Fruit fly (Drosophila melanogaster): ENCODE data around the gene cana.

cana gene

DNA sequence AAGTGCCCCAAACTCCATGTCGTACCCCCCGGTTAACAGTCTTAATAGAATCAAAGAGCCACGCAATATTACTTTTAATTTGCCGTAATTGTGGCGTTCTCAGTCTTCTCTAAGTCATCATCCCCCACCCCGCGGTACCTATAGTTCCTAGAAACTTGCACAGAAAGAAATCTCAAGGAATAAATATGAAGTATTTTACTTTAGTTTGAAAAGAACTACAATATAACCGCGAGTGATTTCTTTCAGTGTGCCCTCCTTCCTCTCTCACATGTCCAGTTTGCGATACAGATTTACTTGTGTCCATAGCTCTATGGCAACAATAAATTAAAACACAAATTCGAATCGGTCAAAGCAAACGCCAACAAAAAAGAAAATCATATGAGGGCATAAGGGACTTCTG, 43.5 kb upstream of the cana start:
- TF ChIP-seq CG13204 (GFP tag; optimal IDR thresholded peaks at IDR 0.05) (no peak), CG14655 (GFP tag; optimal IDR thresholded peaks at IDR 0.05) (no peak), gl (tag; optimal IDR thresholded peaks at IDR 0.05) (no peak), rn (GFP tag; IDR thresholded peaks at IDR 0.05) (no peak), CG34367 (tag; optimal IDR thresholded peaks at IDR 0.05) (no peak), fd96Ca (GFP tag; IDR thresholded peaks at IDR 0.05) (no peak), CG10348 (GFP tag; IDR thresholded peaks at IDR 0.05) (no peak), CG12605 (GFP tag; IDR thresholded peaks at IDR 0.05) (no peak), CG4496 (GFP tag; IDR thresholded peaks at IDR 0.05) (no peak), EcR (GFP tag; optimal IDR thresholded peaks at IDR 0.05) (no peak), CG17806 (tag; optimal IDR thresholded peaks at IDR 0.05) (no peak), D1 (tag; optimal IDR thresholded peaks at IDR 0.05) (no peak), CG32121 (GFP tag; IDR thresholded peaks at IDR 0.05) (no peak), Ets98B (GFP tag; IDR thresholded peaks at IDR 0.05) (no peak), CG9948 (tag; optimal IDR thresholded peaks at IDR 0.05) (no peak), Pif1B (GFP tag; optimal IDR thresholded peaks at IDR 0.05) (no peak), CG8301 (tag; optimal IDR thresholded peaks at IDR 0.05) (no peak)

DNA sequence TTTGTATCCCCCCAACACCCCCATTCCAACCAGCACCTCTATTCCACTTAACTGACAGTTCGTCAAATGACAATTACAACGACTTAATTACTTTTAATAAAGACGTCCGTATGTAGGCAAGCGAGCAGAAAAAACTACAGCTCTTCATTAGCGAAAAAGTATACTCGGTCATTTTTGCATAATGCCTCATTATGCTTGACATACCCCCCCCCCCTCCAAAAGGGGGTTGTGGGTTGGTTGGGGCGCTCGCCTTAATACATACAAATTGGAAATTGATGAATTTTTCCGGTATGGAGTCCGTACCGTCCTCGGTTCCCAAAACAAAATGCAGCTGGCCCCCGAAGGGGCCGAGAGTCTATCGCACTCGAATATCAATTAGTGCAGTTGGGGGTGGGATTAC, 42.3 kb upstream of the cana start:
- TF ChIP-seq CG8159 (tag; optimal IDR thresholded peaks at IDR 0.05), result no peak
- no peak for TF ChIP-seq CG10348 (GFP tag; IDR thresholded peaks at IDR 0.05)
- no peak for TF ChIP-seq CG4496 (GFP tag; IDR thresholded peaks at IDR 0.05)
- no peak for TF ChIP-seq CG8301 (tag; optimal IDR thresholded peaks at IDR 0.05)
- no peak for TF ChIP-seq CG14655 (GFP tag; optimal IDR thresholded peaks at IDR 0.05)
- TF ChIP-seq gl (tag; optimal IDR thresholded peaks at IDR 0.05), result no peak
- TF ChIP-seq D1 (tag; optimal IDR thresholded peaks at IDR 0.05), result no peak
- no peak for TF ChIP-seq Snoo (tag; optimal IDR thresholded peaks at IDR 0.05)
- TF ChIP-seq CG32121 (GFP tag; IDR thresholded peaks at IDR 0.05), result no peak
- no peak for TF ChIP-seq Pif1B (GFP tag; optimal IDR thresholded peaks at IDR 0.05)
- TF ChIP-seq CG34367 (tag; optimal IDR thresholded peaks at IDR 0.05), result no peak
- no peak for TF ChIP-seq rn (GFP tag; IDR thresholded peaks at IDR 0.05)
- TF ChIP-seq Ets98B (GFP tag; IDR thresholded peaks at IDR 0.05), result no peak
- TF ChIP-seq CG17806 (tag; optimal IDR thresholded peaks at IDR 0.05), result no peak
- TF ChIP-seq fd96Ca (GFP tag; IDR thresholded peaks at IDR 0.05), result no peak
- no peak for TF ChIP-seq CG13204 (GFP tag; optimal IDR thresholded peaks at IDR 0.05)
- TF ChIP-seq Pif1A (GFP tag; optimal IDR thresholded peaks at IDR 0.05), result no peak

DNA sequence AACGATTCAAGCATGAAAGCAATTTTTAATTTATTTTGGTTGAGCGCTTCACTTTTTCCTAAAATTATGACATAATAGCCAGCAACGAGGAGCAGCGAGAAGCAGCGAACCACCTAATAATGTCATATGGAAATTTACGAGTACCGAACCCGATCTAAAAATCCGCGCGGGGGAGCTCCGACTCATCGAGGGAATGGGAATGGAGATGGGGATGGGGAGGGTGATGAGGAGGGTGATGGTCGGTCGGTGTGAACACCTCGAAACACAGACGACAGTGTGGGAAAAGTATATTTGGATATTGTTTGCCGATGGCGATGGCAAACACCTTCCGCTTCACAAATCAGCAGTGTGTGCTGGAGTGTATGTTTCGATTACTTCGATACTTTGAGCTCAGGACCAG, 41.5 kb upstream of the cana start:
- no peak for TF ChIP-seq fd96Ca (GFP tag; IDR thresholded peaks at IDR 0.05)

DNA sequence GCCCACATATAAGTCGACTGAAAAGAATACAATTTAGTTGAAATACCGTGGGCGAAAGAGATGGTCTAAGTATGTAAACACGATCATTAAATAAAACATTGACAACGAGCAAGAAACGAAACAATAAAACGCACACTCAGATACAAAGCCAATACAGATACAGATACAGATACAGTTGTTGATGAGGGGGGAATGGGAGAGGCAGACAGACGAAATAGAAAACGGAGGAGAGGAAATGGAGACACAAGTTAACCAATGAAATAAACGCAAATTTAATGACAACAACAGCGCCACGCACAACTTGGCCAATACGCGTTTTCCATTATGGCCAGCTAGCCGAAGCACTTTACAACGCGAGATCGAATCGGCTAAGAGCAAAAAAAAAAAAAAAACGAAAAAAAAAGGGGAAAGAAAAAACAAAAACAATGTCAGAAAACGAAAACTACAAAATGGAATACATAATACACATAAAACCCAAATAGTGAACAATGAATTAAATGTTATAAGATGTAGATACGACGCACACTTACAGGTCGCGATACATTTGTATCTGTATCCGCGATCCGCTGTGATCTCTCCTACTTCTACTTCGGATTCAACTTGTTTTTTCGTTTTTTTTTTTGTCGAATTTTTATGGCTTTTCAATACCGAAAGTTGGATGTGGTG, 40.5 kb upstream of the cana start:
- TF ChIP-seq CG34367 (tag; optimal IDR thresholded peaks at IDR 0.05), result peak; percentile 9
- TF ChIP-seq Ets98B (GFP tag; IDR thresholded peaks at IDR 0.05), result 0 out of 2 replicates have a peak, but pooled peaks have one; percentile 11
- no peak for TF ChIP-seq Pif1B (GFP tag; optimal IDR thresholded peaks at IDR 0.05)
- no peak for TF ChIP-seq fd96Ca (GFP tag; IDR thresholded peaks at IDR 0.05)
- no peak for TF ChIP-seq Pif1A (GFP tag; optimal IDR thresholded peaks at IDR 0.05)
- TF ChIP-seq CG32121 (GFP tag; IDR thresholded peaks at IDR 0.05), result no peak
- no peak for TF ChIP-seq D1 (tag; optimal IDR thresholded peaks at IDR 0.05)
- TF ChIP-seq EcR (GFP tag; optimal IDR thresholded peaks at IDR 0.05), result no peak
- TF ChIP-seq CG15710 (tag; optimal IDR thresholded peaks at IDR 0.05), result no peak

DNA sequence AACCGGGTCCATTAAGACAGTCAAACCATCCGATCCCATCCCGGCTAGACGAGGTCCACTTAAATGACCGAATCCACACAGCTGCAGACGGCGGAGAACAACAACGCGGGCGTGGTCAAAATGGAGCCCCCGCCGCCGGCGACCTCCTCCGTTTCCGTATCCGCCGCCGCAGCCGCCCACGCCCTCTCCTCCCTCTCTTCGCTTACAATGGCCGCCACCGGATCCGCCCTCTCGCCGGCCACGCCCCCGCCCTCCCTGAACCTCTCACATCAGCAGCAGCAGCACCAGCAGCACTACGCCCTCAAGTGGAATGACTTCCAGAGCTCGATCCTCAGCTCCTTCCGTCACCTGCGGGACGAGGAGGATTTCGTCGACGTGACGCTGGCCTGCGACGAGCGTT, 34.0 kb upstream of the cana start:
- no peak for TF ChIP-seq EcR (GFP tag; optimal IDR thresholded peaks at IDR 0.05)
- TF ChIP-seq gl (tag; optimal IDR thresholded peaks at IDR 0.05), result no peak
- no peak for TF ChIP-seq CG8159 (tag; optimal IDR thresholded peaks at IDR 0.05)
- no peak for TF ChIP-seq D1 (tag; optimal IDR thresholded peaks at IDR 0.05)
- TF ChIP-seq rn (GFP tag; IDR thresholded peaks at IDR 0.05), result no peak
- TF ChIP-seq Pif1B (GFP tag; optimal IDR thresholded peaks at IDR 0.05), result no peak
- no peak for TF ChIP-seq CG12605 (GFP tag; IDR thresholded peaks at IDR 0.05)
- TF ChIP-seq CG9948 (tag; optimal IDR thresholded peaks at IDR 0.05), result no peak
- no peak for TF ChIP-seq CG10348 (GFP tag; IDR thresholded peaks at IDR 0.05)
- TF ChIP-seq Ets98B (GFP tag; IDR thresholded peaks at IDR 0.05), result no peak
- no peak for TF ChIP-seq CG32121 (GFP tag; IDR thresholded peaks at IDR 0.05)
- TF ChIP-seq CG4496 (GFP tag; IDR thresholded peaks at IDR 0.05), result no peak
- no peak for TF ChIP-seq Pif1A (GFP tag; optimal IDR thresholded peaks at IDR 0.05)
- no peak for TF ChIP-seq Snoo (tag; optimal IDR thresholded peaks at IDR 0.05)
- no peak for TF ChIP-seq CG34367 (tag; optimal IDR thresholded peaks at IDR 0.05)
- TF ChIP-seq CG17806 (tag; optimal IDR thresholded peaks at IDR 0.05), result no peak
- TF ChIP-seq fd96Ca (GFP tag; IDR thresholded peaks at IDR 0.05), result no peak
- TF ChIP-seq CG13204 (GFP tag; optimal IDR thresholded peaks at IDR 0.05), result no peak

DNA sequence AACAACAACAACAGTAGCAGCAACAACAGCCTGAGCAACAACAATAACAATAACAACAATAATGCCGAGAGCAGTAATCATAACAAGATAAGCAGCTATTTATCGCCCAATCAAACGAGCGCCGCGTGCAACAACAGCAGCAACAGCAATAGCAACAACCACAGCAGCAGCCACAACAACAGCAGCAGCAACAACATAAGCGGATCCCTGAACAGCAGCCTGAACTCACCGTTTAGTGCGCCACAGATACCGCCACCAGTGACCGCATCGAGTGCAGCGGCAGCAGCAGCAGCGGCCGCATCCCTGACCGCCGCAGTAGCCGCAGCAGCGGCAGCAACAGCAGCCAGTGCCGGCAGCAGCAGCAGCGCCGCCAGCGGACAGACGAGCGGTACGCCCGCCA, 33.2 kb upstream of the cana start:
- no peak for TF ChIP-seq gl (tag; optimal IDR thresholded peaks at IDR 0.05)
- TF ChIP-seq CG14655 (GFP tag; optimal IDR thresholded peaks at IDR 0.05), result no peak
- no peak for TF ChIP-seq rn (GFP tag; IDR thresholded peaks at IDR 0.05)
- no peak for TF ChIP-seq CG15710 (tag; optimal IDR thresholded peaks at IDR 0.05)
- TF ChIP-seq Pif1B (GFP tag; optimal IDR thresholded peaks at IDR 0.05), result no peak
- TF ChIP-seq CG32121 (GFP tag; IDR thresholded peaks at IDR 0.05), result no peak
- TF ChIP-seq Snoo (tag; optimal IDR thresholded peaks at IDR 0.05), result no peak
- TF ChIP-seq CG8159 (tag; optimal IDR thresholded peaks at IDR 0.05), result no peak
- no peak for TF ChIP-seq fd96Ca (GFP tag; IDR thresholded peaks at IDR 0.05)
- TF ChIP-seq CG13204 (GFP tag; optimal IDR thresholded peaks at IDR 0.05), result no peak
- no peak for TF ChIP-seq CG4496 (GFP tag; IDR thresholded peaks at IDR 0.05)
- TF ChIP-seq CG8301 (tag; optimal IDR thresholded peaks at IDR 0.05), result no peak
- TF ChIP-seq EcR (GFP tag; optimal IDR thresholded peaks at IDR 0.05), result no peak
- no peak for TF ChIP-seq CG17806 (tag; optimal IDR thresholded peaks at IDR 0.05)
- TF ChIP-seq CG10348 (GFP tag; IDR thresholded peaks at IDR 0.05), result no peak

Measured in whole organism, pupa.